Worm (Caenorhabditis elegans) whole organism, L4 larva: ENCODE data around the gene F19G12.8.
A peak's percentile ranks its signal among the peaks of the same experiment; 100 is the strongest.

Source experiments
- D1046.2 ChIP-seq: fragments of 200-800 bp; sonication (Bioruptor generic); IDR thresholded peaks from 2 replicates; pipeline ENCODE4 v1.3.6; 2022; ENCODE audit warnings: missing genetic modification characterization, missing compliant biosample characterization
- F10B5.3 ChIP-seq: sonication (generic microtip); optimal IDR thresholded peaks from 2 replicates; lab custom pipeline; 2016; ENCODE audit warnings: mild to moderate bottlenecking, missing genetic modification characterization, missing compliant biosample characterization
- F26F4.8 ChIP-seq: fragments of 200-800 bp; sonication (Bioruptor generic); conservative IDR thresholded peaks from 2 replicates; pipeline ENCODE4 v1.3.6; 2022; ENCODE audit warnings: missing genetic modification characterization, missing compliant biosample characterization
- F37D6.2 ChIP-seq: sonication (generic microtip); optimal IDR thresholded peaks from 2 replicates; lab custom pipeline; 2016; ENCODE audit warnings: mild to moderate bottlenecking, missing genetic modification characterization, missing compliant biosample characterization
- F49E8.2 ChIP-seq: sonication (generic microtip); optimal IDR thresholded peaks from 2 replicates; lab custom pipeline; 2016; ENCODE audit warnings: missing compliant biosample characterization, mild to moderate bottlenecking, missing genetic modification characterization, borderline replicate concordance
- T20F7.1 ChIP-seq: fragments of 200-800 bp; sonication (Bioruptor generic); optimal IDR thresholded peaks from 2 replicates; lab custom pipeline; 2018; ENCODE audit warnings: mild to moderate bottlenecking, missing genetic modification characterization, missing compliant biosample characterization
- T26A8.4 ChIP-seq: fragments of 200-800 bp; sonication (Bioruptor generic); IDR thresholded peaks from 2 replicates; pipeline ENCODE4 v1.3.6; 2022; ENCODE audit warnings: missing genetic modification characterization, missing compliant biosample characterization
- Y5F2A.4 ChIP-seq: fragments of 200-800 bp; sonication (Bioruptor generic); optimal IDR thresholded peaks from 2 replicates; lab custom pipeline; 2018; ENCODE audit warnings: mild to moderate bottlenecking, missing genetic modification characterization, missing compliant biosample characterization
- aha-1 ChIP-seq: fragments of 150-350 bp; peaks from one replicate; lab custom pipeline; 2014; ENCODE audit warnings: missing biosample characterization, missing genetic modification characterization
- ama-1 ChIP-seq: fragments of 150-350 bp; optimal IDR thresholded peaks from 2 replicates; lab custom pipeline; 2014; ENCODE audit warnings: inconsistent platforms, mixed read lengths
- ceh-32 ChIP-seq: sonication (generic microtip); optimal IDR thresholded peaks from 2 replicates; lab custom pipeline; 2016; ENCODE audit warnings: mild to moderate bottlenecking, missing genetic modification characterization, missing compliant biosample characterization; ENCODE audit not compliant: poor library complexity
- ceh-44 ChIP-seq: fragments of 200-800 bp; sonication (Bioruptor generic); IDR thresholded peaks from 2 replicates; pipeline ENCODE4 v1.3.6; 2022; ENCODE audit warnings: missing genetic modification reagents, missing genetic modification characterization, missing compliant biosample characterization
- ctbp-1 ChIP-seq: fragments of 200-800 bp; sonication (Bioruptor generic); IDR thresholded peaks from 2 replicates; pipeline ENCODE4 v1.3.6; 2022; ENCODE audit warnings: missing genetic modification reagents, missing genetic modification characterization, missing compliant biosample characterization
- daf-12 ChIP-seq: fragments of 150-350 bp; optimal IDR thresholded peaks from 2 replicates; lab custom pipeline; 2014; ENCODE audit warnings: missing biosample characterization, missing genetic modification reagents, missing genetic modification characterization
- daf-16 ChIP-seq, 3 experiments: sonication (generic microtip); optimal IDR thresholded peaks; 2 replicates each; lab custom pipeline; 2016 to 2017; ENCODE audit warnings: missing genetic modification characterization in 3 of 3, missing genetic modification reagents in 3 of 3, mild to moderate bottlenecking in 2 of 3, missing compliant biosample characterization in 2 of 3, missing biosample characterization in 1 of 3, moderate library complexity in 1 of 3
- dmd-6 ChIP-seq: fragments of 200-800 bp; sonication (Bioruptor generic); IDR thresholded peaks from 2 replicates; pipeline ENCODE4 v1.3.6; 2022; ENCODE audit warnings: missing genetic modification reagents, missing genetic modification characterization, missing compliant biosample characterization
- dpl-1 ChIP-seq: fragments of 150-350 bp; optimal IDR thresholded peaks from 2 replicates; lab custom pipeline; 2014; ENCODE audit warnings: missing biosample characterization, missing genetic modification reagents, missing genetic modification characterization
- duxl-1 ChIP-seq: sonication (generic microtip); optimal IDR thresholded peaks from 2 replicates; lab custom pipeline; 2016; ENCODE audit warnings: mild to moderate bottlenecking, missing genetic modification characterization, moderate library complexity, missing compliant biosample characterization; ENCODE audit not compliant: poor library complexity
- egl-27 ChIP-seq: sonication (generic microtip); optimal IDR thresholded peaks from 3 replicates; lab custom pipeline; 2017; ENCODE audit warnings: missing biosample characterization, missing genetic modification reagents, missing genetic modification characterization
- egl-43 ChIP-seq: fragments of 200-800 bp; sonication (Bioruptor generic); IDR thresholded peaks from 2 replicates; pipeline ENCODE4 v1.3.6; 2022; ENCODE audit warnings: missing genetic modification reagents, missing genetic modification characterization, missing compliant biosample characterization
- fkh-10 ChIP-seq: fragments of 150-350 bp; optimal IDR thresholded peaks from 2 replicates; lab custom pipeline; 2014; ENCODE audit warnings: missing biosample characterization, missing genetic modification reagents, missing genetic modification characterization
- hif-1 ChIP-seq, 2 experiments: sonication (generic microtip); optimal IDR thresholded peaks; 2 replicates each; lab custom pipeline; 2016 to 2017; ENCODE audit warnings: missing compliant biosample characterization in 2 of 2, missing genetic modification characterization in 2 of 2, missing genetic modification reagents in 2 of 2, missing genotype in 2 of 2, mild to moderate bottlenecking in 1 of 2
- hlh-30 ChIP-seq: sonication (generic microtip); optimal IDR thresholded peaks from 2 replicates; lab custom pipeline; 2017; ENCODE audit warnings: antibody characterized with exemption, mild to moderate bottlenecking, missing genetic modification characterization, missing compliant biosample characterization; ENCODE audit not compliant: insufficient read depth
- hmg-1.1 ChIP-seq: fragments of 200-800 bp; sonication (Bioruptor generic); IDR thresholded peaks from 2 replicates; pipeline ENCODE4 v1.3.6; 2022; ENCODE audit warnings: missing genetic modification reagents, missing genetic modification characterization, missing compliant biosample characterization
- lsy-2 ChIP-seq, 2 experiments: fragments of 150-350 bp in 1 of 2; sonication (generic microtip) in 1 of 2; optimal IDR thresholded peaks; 2 replicates each; lab custom pipeline; 2014 to 2017; ENCODE audit warnings: missing biosample characterization in 2 of 2, missing genetic modification characterization in 2 of 2
- madf-9 ChIP-seq: fragments of 200-800 bp; sonication (Bioruptor generic); conservative IDR thresholded peaks from 2 replicates; pipeline ENCODE4 v1.3.6; 2022; ENCODE audit warnings: missing genetic modification reagents, missing genetic modification characterization, missing compliant biosample characterization
- mdl-1 ChIP-seq, 2 experiments: fragments of 150-350 bp in 1 of 2; sonication (generic microtip) in 1 of 2; optimal IDR thresholded peaks; 2 replicates each; lab custom pipeline; 2014 to 2017; ENCODE audit warnings: missing biosample characterization in 2 of 2, missing genetic modification characterization in 2 of 2
- mep-1 ChIP-seq: fragments of 150-350 bp; sonication (generic microtip); optimal IDR thresholded peaks from 3 replicates; lab custom pipeline; 2014; ENCODE audit warnings: missing biosample characterization, missing genetic modification characterization
- mes-2 ChIP-seq: sonication (generic microtip); optimal IDR thresholded peaks from 2 replicates; lab custom pipeline; 2016; ENCODE audit warnings: missing genotype, mild to moderate bottlenecking, missing genetic modification characterization, missing compliant biosample characterization; ENCODE audit not compliant: poor library complexity, severe bottlenecking
- mxl-2 ChIP-seq: fragments of 200-800 bp; sonication (Bioruptor generic); conservative IDR thresholded peaks from 2 replicates; pipeline ENCODE4 v1.3.6; 2022; ENCODE audit warnings: missing genetic modification reagents, missing genetic modification characterization, missing compliant biosample characterization
- mxl-3 ChIP-seq: fragments of 200-800 bp; sonication (Bioruptor generic); optimal IDR thresholded peaks from 2 replicates; lab custom pipeline; 2018; ENCODE audit warnings: mild to moderate bottlenecking, missing genetic modification characterization, missing compliant biosample characterization
- nhr-111 ChIP-seq: fragments of 200-800 bp; sonication (Bioruptor generic); optimal IDR thresholded peaks from 2 replicates; lab custom pipeline; 2018; ENCODE audit warnings: mild to moderate bottlenecking, missing genetic modification characterization, missing compliant biosample characterization
- nhr-237 ChIP-seq: sonication (generic microtip); optimal IDR thresholded peaks from 2 replicates; lab custom pipeline; 2017; ENCODE audit warnings: missing biosample characterization, missing genetic modification characterization
- nhr-28 ChIP-seq: fragments of 150-350 bp; optimal IDR thresholded peaks from 2 replicates; lab custom pipeline; 2014; ENCODE audit warnings: missing biosample characterization, missing genetic modification characterization
- nhr-42 ChIP-seq: fragments of 200-800 bp; sonication (Bioruptor generic); IDR thresholded peaks from 2 replicates; pipeline ENCODE4 v1.3.6; 2022; ENCODE audit warnings: missing genetic modification characterization, missing compliant biosample characterization
- pha-4 ChIP-seq, 2 experiments: fragments of 150-350 bp in 1 of 2; fragments of 200-800 bp in 1 of 2; sonication (Bioruptor generic) in 1 of 2; IDR thresholded peaks in 1 of 2; optimal IDR thresholded peaks in 1 of 2; 2 replicates each; pipeline versions ENCODE4 v1.3.6 to Lab custom; 2014 to 2022; ENCODE audit warnings: missing genetic modification characterization in 2 of 2, missing genetic modification reagents in 2 of 2, missing biosample characterization in 1 of 2, missing compliant biosample characterization in 1 of 2
- sdz-12 ChIP-seq: fragments of 200-800 bp; sonication (Bioruptor generic); optimal IDR thresholded peaks from 2 replicates; lab custom pipeline; 2018; ENCODE audit warnings: mild to moderate bottlenecking, missing genetic modification characterization, missing compliant biosample characterization
- set-16 ChIP-seq: fragments of 200-800 bp; sonication (Bioruptor generic); IDR thresholded peaks from 2 replicates; pipeline ENCODE4 v1.3.6; 2022; ENCODE audit warnings: missing genetic modification reagents, missing genetic modification characterization, missing compliant biosample characterization
- skn-1 ChIP-seq: fragments of 150-350 bp; optimal IDR thresholded peaks from 2 replicates; lab custom pipeline; 2014; ENCODE audit warnings: missing biosample characterization, missing genetic modification characterization
- tra-1 ChIP-seq: fragments of 200-800 bp; sonication (Bioruptor generic); IDR thresholded peaks from 2 replicates; pipeline ENCODE4 v1.3.6; 2022; ENCODE audit warnings: missing genetic modification reagents, missing genetic modification characterization, missing compliant biosample characterization
- unc-130 ChIP-seq: sonication (generic microtip); optimal IDR thresholded peaks from 2 replicates; lab custom pipeline; 2016; ENCODE audit warnings: missing genetic modification reagents, missing genetic modification characterization, missing compliant biosample characterization
- zip-11 ChIP-seq: fragments of 200-800 bp; sonication (Bioruptor generic); IDR thresholded peaks from 2 replicates; pipeline ENCODE4 v1.3.6; 2022; ENCODE audit warnings: missing genetic modification characterization, missing compliant biosample characterization
- zip-2 ChIP-seq: fragments of 150-350 bp; optimal IDR thresholded peaks from 2 replicates; lab custom pipeline; 2014; ENCODE audit warnings: missing biosample characterization, missing genetic modification characterization
- ztf-11 ChIP-seq: fragments of 150-350 bp; optimal IDR thresholded peaks from 2 replicates; lab custom pipeline; 2014; ENCODE audit warnings: missing biosample characterization, missing genetic modification characterization
- ztf-7 ChIP-seq: fragments of 150-350 bp; optimal IDR thresholded peaks from 2 replicates; lab custom pipeline; 2014; ENCODE audit warnings: missing biosample characterization, missing genetic modification characterization

The F19G12.8 gene

DNA sequence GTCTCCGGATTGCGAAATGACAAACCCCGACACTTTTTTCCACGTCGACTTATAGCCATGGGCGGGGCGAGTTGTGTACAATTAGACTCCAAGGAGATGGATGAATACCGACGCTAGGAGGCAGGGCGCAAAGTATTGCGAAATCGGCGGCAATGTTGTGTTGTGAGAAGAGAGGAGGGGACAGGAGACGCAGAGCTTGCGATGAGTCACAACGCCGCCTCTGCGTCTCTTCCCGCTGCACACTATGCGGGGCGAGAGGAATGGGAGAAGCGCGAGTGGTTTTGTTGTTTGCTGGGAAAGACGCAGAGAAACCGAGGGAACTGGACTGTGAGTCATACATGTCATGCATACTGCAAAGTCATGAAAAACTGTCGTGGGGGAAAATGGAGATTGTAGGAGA, 37.3 kb downstream of the F19G12.8 start (continued):
- TF ChIP-seq mep-1 (peak; percentile 97), F26F4.8 (GFP tag; lab: Robert Waterston, UW) (no peak), nhr-237 (tag; lab: Kevin White, UChicago) (no peak), madf-9 (GFP tag; lab: Robert Waterston, UW) (peak; percentile 51; the same call in 1 of the 2 replicates), dmd-6 (GFP tag; lab: Robert Waterston, UW) (peak; percentile 96), lsy-2 (tag; optimal IDR thresholded peaks at IDR 0.05; lab: Kevin White, UChicago) (peak; percentile 63 to 82), T26A8.4 (peak; percentile 88), daf-12 (tag; lab: Kevin White, UChicago) (no peak), aha-1 (tag; lab: Kevin White, UChicago) (peak; percentile 99), zip-11 (GFP tag; lab: Robert Waterston, UW) (no peak), D1046.2 (GFP tag; lab: Robert Waterston, UW) (no peak), mxl-3 (GFP tag; lab: Kevin White, UChicago) (peak; percentile 93), nhr-28 (tag; lab: Kevin White, UChicago) (peak; percentile 96), F37D6.2 (tag; lab: Kevin White, UChicago) (peak; percentile 78), skn-1 (no peak), daf-16 (GFP tag; optimal IDR thresholded peaks at IDR 0.05; lab: Kevin White, UChicago) (peak in 1 of 2 experiments; percentile 67), daf-16 (tag; optimal IDR thresholded peaks at IDR 0.05; lab: Kevin White, UChicago) (peak; percentile 80), ztf-11 (no peak), T20F7.1 (GFP tag; lab: Kevin White, UChicago) (peak; percentile 68), ctbp-1 (GFP tag; lab: Robert Waterston, UW) (peak; percentile 67), sdz-12 (GFP tag; lab: Kevin White, UChicago) (no peak)

DNA sequence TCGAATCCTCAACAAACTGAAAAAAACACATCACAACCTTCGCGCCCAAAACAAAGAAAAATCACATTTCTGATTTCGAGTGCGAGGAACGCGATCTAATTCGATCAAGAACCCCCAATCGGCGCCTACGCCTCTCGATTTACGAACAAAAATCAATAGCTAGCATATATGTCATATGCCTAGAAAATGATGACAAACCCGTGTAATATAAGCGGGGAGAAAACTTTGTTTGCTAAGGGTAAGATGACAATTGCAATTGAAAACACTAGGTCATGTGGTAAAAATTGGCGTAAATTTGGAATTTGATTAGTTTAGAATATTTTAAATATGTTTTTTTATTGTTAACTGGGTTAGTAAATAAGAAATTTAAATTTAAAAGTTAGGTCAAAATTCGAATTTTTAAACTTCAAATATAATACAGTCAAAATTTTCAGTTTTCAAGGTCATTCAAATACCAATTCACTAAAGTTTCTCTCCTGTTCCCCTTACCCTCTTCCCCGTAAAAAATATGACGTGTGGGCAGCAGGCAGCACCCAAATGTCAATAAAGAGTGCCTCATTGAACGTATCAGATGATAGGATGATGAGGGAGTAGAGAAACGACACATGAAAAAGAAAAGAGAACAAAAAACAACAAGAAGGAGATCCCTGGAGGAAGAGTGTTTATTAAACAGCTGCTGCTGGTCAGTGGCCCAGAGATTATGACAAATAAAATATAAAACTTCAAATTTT, 39.4 kb downstream of the F19G12.8 start:
- no peak for TF ChIP-seq set-16
- TF ChIP-seq mes-2 (tag; lab: Kevin White, UChicago) = peak; percentile 62
- no peak for TF ChIP-seq mxl-3 (GFP tag; lab: Kevin White, UChicago)
- no peak for TF ChIP-seq egl-27 (tag; lab: Kevin White, UChicago)
- TF ChIP-seq hlh-30 (tag; lab: Kevin White, UChicago) = peak; percentile 74
- peak; percentile 48 for TF ChIP-seq hmg-1.1
- TF ChIP-seq nhr-42 (GFP tag; lab: Robert Waterston, UW) = no peak
- no peak for TF ChIP-seq tra-1
- no peak for TF ChIP-seq ceh-32 (tag; lab: Kevin White, UChicago)
- TF ChIP-seq ceh-44 (GFP tag; lab: Robert Waterston, UW) = no peak
- TF ChIP-seq dmd-6 (GFP tag; lab: Robert Waterston, UW) = peak; percentile 51
- no peak for TF ChIP-seq fkh-10
- no peak for TF ChIP-seq dpl-1 (GFP tag; lab: Kevin White, UChicago)
- no peak for TF ChIP-seq madf-9 (GFP tag; lab: Robert Waterston, UW)
- no peak for TF ChIP-seq Y5F2A.4 (GFP tag; lab: Kevin White, UChicago)
- TF ChIP-seq daf-16 (GFP tag; optimal IDR thresholded peaks at IDR 0.05; lab: Kevin White, UChicago) = peak in 1 of 2 experiments; percentile 85
- peak; percentile 53 for TF ChIP-seq daf-16 (tag; optimal IDR thresholded peaks at IDR 0.05; lab: Kevin White, UChicago)
- TF ChIP-seq ama-1 (lab: Kevin White, UChicago) = no peak
- TF ChIP-seq zip-11 (GFP tag; lab: Robert Waterston, UW) = no peak
- TF ChIP-seq duxl-1 (tag; lab: Kevin White, UChicago) = no peak
- TF ChIP-seq aha-1 (tag; lab: Kevin White, UChicago) = peak; percentile 92
- peak in 1 of 2 experiments; percentile 36 for TF ChIP-seq hif-1 (tag; optimal IDR thresholded peaks at IDR 0.05; lab: Kevin White, UChicago)
- TF ChIP-seq ztf-11 = no peak
- no peak for TF ChIP-seq pha-4 (GFP tag; IDR thresholded peaks at IDR 0.05; lab: Robert Waterston, UW)
- peak; percentile 98 for TF ChIP-seq pha-4 (tag; optimal IDR thresholded peaks at IDR 0.05; lab: Kevin White, UChicago)
- no peak for TF ChIP-seq ztf-7 (tag; lab: Kevin White, UChicago)
- no peak for TF ChIP-seq nhr-111 (GFP tag; lab: Kevin White, UChicago)
- no peak for TF ChIP-seq egl-43 (GFP tag; lab: Robert Waterston, UW)
- no peak for TF ChIP-seq sdz-12 (GFP tag; lab: Kevin White, UChicago)
- no peak for TF ChIP-seq F10B5.3 (tag; lab: Kevin White, UChicago)
- TF ChIP-seq F49E8.2 = no peak
- TF ChIP-seq mdl-1 (tag; optimal IDR thresholded peaks at IDR 0.05; lab: Kevin White, UChicago) = peak in 1 of 2 experiments; percentile 67
- TF ChIP-seq mxl-2 (GFP tag; lab: Robert Waterston, UW) = 0 out of 2 replicates have a peak, but pooled peaks have one; percentile 21
- no peak for TF ChIP-seq skn-1
- no peak for TF ChIP-seq unc-130 (GFP tag; lab: Kevin White, UChicago)
- no peak for TF ChIP-seq zip-2 (tag; lab: Kevin White, UChicago)
- TF ChIP-seq D1046.2 (GFP tag; lab: Robert Waterston, UW) = no peak
